Fruit fly (Drosophila melanogaster): ENCODE results near the gene CG13481.
A peak's percentile ranks its signal among the peaks of the same experiment; 100 is the strongest.

Gene CG13481

DNA sequence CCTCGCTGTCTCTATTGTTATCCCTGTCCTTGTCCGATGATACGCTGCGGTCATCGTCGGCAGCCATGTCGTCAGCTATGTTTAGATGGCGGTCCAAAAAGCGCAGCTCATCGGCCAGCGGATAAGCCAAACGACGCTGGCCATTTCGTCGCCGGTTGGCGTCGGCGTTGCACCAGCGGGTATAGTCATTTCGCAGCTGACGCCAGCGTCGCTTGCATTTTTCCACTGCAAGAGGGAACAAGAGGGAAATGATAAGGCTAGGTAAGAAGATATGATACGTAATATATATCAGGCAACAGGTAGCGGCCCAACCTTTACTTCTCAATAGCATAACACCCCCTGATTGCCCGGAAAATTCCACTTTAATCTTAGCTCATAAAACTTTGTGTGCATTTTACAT, 37.1 kb upstream of the CG13481 start:
- TF ChIP-seq Hr96 (GFP tag; optimal IDR thresholded peaks at IDR 0.05) (no peak), CG1620 (GFP tag; optimal IDR thresholded peaks at IDR 0.05) (no peak), ovo (GFP tag; optimal IDR thresholded peaks at IDR 0.05) (no peak), cic (GFP tag; optimal IDR thresholded peaks at IDR 0.05) (no peak), cnc (optimal IDR thresholded peaks at IDR 0.05) (no peak), bab1 (GFP tag; optimal IDR thresholded peaks at IDR 0.05) (no peak), Crg-1 (GFP tag; optimal IDR thresholded peaks at IDR 0.05) (no peak), CG5204 (GFP tag; optimal IDR thresholded peaks at IDR 0.05) (no peak), kay (GFP tag; ENCODE audit: borderline replicate concordance) (no peak), CG33017 (tag; optimal IDR thresholded peaks at IDR 0.05) (no peak), CG11617 (GFP tag; optimal IDR thresholded peaks at IDR 0.05) (no peak)

DNA sequence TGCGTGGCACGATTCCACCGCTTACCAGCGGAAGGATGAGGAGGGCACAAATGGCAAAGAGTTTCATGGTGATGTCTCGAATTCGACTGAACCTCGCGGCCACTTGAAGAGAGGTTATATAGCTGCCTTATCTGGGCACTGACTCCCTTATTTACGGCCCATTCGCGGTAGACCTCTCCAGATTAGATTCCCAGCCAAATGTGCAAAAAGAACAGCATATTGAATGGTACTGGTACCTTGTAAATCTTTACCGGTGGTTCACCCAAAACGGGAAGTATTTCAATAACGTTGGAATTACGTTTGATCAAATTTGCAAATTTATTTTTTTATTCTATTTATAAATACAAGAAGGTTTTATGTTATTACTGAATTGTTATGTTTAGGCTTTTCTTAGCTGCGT, 33.1 kb upstream of the CG13481 start, which contains the start of gene CG3868:
Gene CG3868 (minus strand): TSS at position 94 of the 400 bp plus-strand sequence.
- TF ChIP-seq tj (GFP tag; optimal IDR thresholded peaks at IDR 0.05) (no peak), toe (GFP tag; optimal IDR thresholded peaks at IDR 0.05) (no peak), Hr96 (GFP tag; optimal IDR thresholded peaks at IDR 0.05) (no peak), Clk (GFP tag; optimal IDR thresholded peaks at IDR 0.05) (no peak), CG14711 (tag; optimal IDR thresholded peaks at IDR 0.05) (no peak), CG12768 (GFP tag; optimal IDR thresholded peaks at IDR 0.05) (no peak), CG33017 (tag; optimal IDR thresholded peaks at IDR 0.05) (no peak), Crg-1 (GFP tag; optimal IDR thresholded peaks at IDR 0.05) (no peak), cic (GFP tag; optimal IDR thresholded peaks at IDR 0.05) (no peak), bab1 (GFP tag; optimal IDR thresholded peaks at IDR 0.05) (no peak), CG5204 (GFP tag; optimal IDR thresholded peaks at IDR 0.05) (no peak), CG1620 (GFP tag; optimal IDR thresholded peaks at IDR 0.05) (no peak), ovo (GFP tag; optimal IDR thresholded peaks at IDR 0.05) (no peak), Mnt (GFP tag; optimal IDR thresholded peaks at IDR 0.05) (no peak), CG7101 (tag; optimal IDR thresholded peaks at IDR 0.05) (no peak), CG7045 (GFP tag; optimal IDR thresholded peaks at IDR 0.05) (no peak), kay (GFP tag; ENCODE audit: borderline replicate concordance) (no peak), cnc (optimal IDR thresholded peaks at IDR 0.05) (no peak), pad (GFP tag; optimal IDR thresholded peaks at IDR 0.05) (no peak), CG11617 (GFP tag; optimal IDR thresholded peaks at IDR 0.05) (no peak)

DNA sequence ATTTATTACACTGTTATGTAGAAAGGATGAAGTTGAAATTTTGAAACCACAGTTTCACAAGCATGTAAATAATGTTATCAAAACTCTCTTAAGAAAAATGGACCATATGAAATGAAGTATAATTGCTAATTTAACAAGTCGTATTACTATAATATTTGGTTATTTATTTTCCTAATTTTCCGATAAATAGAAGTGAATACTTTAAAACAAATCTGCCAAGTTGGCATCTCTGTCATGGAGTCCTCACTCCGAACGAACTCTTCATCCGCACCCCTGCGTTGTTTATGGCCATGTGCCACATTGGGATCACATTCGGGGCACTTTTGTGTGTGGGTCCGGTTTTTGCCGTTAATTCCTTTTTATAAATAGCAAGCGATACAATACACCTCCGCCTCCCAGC, 30.4 kb upstream of the CG13481 start:
- no peak for TF ChIP-seq ovo (GFP tag; optimal IDR thresholded peaks at IDR 0.05)
- no peak for TF ChIP-seq CG7101 (tag; optimal IDR thresholded peaks at IDR 0.05)
- TF ChIP-seq CG5204 (GFP tag; optimal IDR thresholded peaks at IDR 0.05): no peak
- TF ChIP-seq CG12768 (GFP tag; optimal IDR thresholded peaks at IDR 0.05): no peak
- no peak for TF ChIP-seq CG1620 (GFP tag; optimal IDR thresholded peaks at IDR 0.05)

DNA sequence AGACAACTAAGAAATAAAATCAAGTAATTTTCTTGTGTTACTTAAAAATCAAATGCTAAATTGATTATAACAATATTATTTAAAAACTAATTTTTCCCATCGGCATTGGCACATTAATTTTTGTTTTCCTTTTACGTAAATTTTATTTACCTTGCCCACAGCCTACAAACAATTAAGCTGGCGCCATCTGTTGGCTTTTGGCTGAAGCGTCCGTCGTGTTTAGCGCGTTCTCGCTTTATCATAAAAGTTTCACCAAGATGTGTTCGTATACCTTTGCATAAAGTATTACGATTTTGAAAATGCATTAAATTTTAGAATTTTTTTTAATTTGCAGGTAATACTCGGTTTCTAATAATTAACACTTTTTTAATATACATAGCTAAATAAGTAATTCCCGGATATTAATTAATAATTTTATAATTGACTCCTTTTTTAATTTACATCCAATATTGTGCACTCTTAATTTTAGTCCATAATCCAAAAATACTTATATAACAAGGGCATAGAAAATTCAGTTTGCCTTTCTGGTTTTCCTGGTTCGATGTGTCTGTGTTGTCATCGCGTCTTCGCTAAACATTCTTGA, 27.6 kb upstream of the CG13481 start:
- TF ChIP-seq kay (GFP tag; ENCODE audit: borderline replicate concordance) (no peak), Crg-1 (GFP tag; optimal IDR thresholded peaks at IDR 0.05) (no peak), CG33017 (tag; optimal IDR thresholded peaks at IDR 0.05) (no peak), CG7101 (tag; optimal IDR thresholded peaks at IDR 0.05) (no peak), ovo (GFP tag; optimal IDR thresholded peaks at IDR 0.05) (no peak), Mnt (GFP tag; optimal IDR thresholded peaks at IDR 0.05) (no peak), bab1 (GFP tag; optimal IDR thresholded peaks at IDR 0.05) (no peak), CG11617 (GFP tag; optimal IDR thresholded peaks at IDR 0.05) (no peak), CG14711 (tag; optimal IDR thresholded peaks at IDR 0.05) (no peak), Hr96 (GFP tag; optimal IDR thresholded peaks at IDR 0.05) (no peak), CG5204 (GFP tag; optimal IDR thresholded peaks at IDR 0.05) (no peak), Clk (GFP tag; optimal IDR thresholded peaks at IDR 0.05) (no peak), cic (GFP tag; optimal IDR thresholded peaks at IDR 0.05) (no peak), tj (GFP tag; optimal IDR thresholded peaks at IDR 0.05) (no peak), toe (GFP tag; optimal IDR thresholded peaks at IDR 0.05) (no peak)

DNA sequence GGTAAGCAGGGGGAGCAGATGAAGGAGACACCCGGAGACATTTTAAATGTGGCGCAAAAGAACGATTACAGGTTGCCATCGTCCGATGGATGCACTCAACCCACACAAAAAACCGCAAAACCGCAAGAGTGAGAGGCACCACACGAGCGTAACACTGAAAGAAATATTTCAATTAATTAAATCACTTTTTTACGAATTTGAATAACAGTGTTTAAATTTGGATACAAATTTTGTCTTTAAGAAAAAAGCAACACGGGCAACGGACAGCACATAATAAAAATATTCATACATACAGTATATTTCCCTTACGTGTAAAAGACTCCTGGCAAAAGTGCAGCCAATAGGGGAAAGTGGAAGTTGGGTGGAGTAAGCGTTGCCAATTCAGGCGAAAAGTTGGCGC, 19.7 kb upstream of the CG13481 start:
- TF ChIP-seq Hr96 (GFP tag; optimal IDR thresholded peaks at IDR 0.05) (no peak), CG5204 (GFP tag; optimal IDR thresholded peaks at IDR 0.05) (no peak)

DNA sequence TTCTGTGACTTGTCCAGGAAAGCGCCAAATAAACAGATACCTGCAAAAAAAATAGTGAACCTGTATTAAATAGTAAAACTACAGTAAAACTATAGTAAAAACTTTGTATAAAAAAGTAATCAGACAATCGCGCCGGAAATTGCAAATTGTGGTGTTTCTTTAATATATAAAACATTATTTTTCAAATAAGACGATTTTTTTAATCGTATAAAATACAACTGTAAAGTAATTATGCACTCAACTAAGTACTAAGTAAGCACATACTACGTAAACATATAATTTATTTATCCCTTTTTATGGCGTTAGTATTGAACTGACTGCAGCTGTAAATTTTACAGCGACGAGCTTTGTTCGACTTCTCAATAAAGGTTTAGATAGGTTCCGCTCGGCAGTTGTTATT, 12.0 kb upstream of the CG13481 start, which contains the start of gene CG43120:
Gene CG43120 (plus strand): TSS at position 391 of the 400 bp plus-strand sequence.
- TF ChIP-seq cic (GFP tag; optimal IDR thresholded peaks at IDR 0.05) (no peak), cnc (optimal IDR thresholded peaks at IDR 0.05) (no peak), CG12768 (GFP tag; optimal IDR thresholded peaks at IDR 0.05) (peak; percentile 42), Hr96 (GFP tag; optimal IDR thresholded peaks at IDR 0.05) (peak; percentile 3), CG14711 (tag; optimal IDR thresholded peaks at IDR 0.05) (peak; percentile 39), CG5204 (GFP tag; optimal IDR thresholded peaks at IDR 0.05) (peak; percentile 39), Crg-1 (GFP tag; optimal IDR thresholded peaks at IDR 0.05) (no peak), CG11617 (GFP tag; optimal IDR thresholded peaks at IDR 0.05) (peak; percentile 80), CG1620 (GFP tag; optimal IDR thresholded peaks at IDR 0.05) (no peak), CG7045 (GFP tag; optimal IDR thresholded peaks at IDR 0.05) (peak; percentile 49), Mnt (GFP tag; optimal IDR thresholded peaks at IDR 0.05) (no peak), CG7101 (tag; optimal IDR thresholded peaks at IDR 0.05) (peak; percentile 44), bab1 (GFP tag; optimal IDR thresholded peaks at IDR 0.05) (no peak), kay (GFP tag; ENCODE audit: borderline replicate concordance) (peak; percentile 19), toe (GFP tag; optimal IDR thresholded peaks at IDR 0.05) (peak; percentile 20), pad (GFP tag; optimal IDR thresholded peaks at IDR 0.05) (no peak), CG33017 (tag; optimal IDR thresholded peaks at IDR 0.05) (peak; percentile 47), tj (GFP tag; optimal IDR thresholded peaks at IDR 0.05) (no peak), ovo (GFP tag; optimal IDR thresholded peaks at IDR 0.05) (no peak), Clk (GFP tag; optimal IDR thresholded peaks at IDR 0.05) (no peak)

All from whole organism, adult.